Fruit fly (Drosophila melanogaster): ENCODE data around the gene CG31775.

DNA sequence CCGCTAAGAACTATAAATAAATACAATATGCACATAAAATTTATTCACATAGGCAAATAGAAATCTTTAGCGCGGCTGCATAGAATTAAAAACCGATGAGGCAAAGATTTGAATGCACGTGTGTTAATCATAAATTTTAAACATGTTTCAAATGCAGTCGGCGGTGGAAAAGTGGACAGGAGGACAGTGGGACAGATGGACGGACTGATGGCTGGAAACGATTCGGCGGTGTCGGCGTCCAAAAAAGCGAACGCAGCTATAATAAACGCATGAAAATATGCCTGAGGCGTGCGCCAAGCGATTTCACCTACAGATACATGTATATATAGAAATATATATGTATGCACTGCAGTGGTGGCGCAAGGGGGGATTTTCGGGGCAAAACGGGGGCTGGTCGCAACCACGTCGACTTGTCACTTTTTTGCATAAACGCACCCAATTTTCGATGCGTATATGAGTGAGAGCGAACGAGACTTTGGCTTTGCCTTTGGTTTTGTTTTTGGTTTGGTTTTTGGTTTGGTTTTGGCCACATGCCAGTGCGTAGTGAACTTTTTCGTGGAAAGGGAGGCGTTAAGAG is 38.0 kb downstream of the CG31775 start:
- TF ChIP-seq CTCF (optimal IDR thresholded peaks at IDR 0.05): no peak
- TF ChIP-seq CG8478 (optimal IDR thresholded peaks at IDR 0.05): no peak
